Fruit fly (Drosophila melanogaster) whole organism, prepupa: ENCODE results near the gene Rab9Db.

Source experiments
- CG3919 ChIP-seq: fragments of 200-800 bp; sonication (Bioruptor generic); optimal IDR thresholded peaks from 3 replicates; lab custom pipeline; 2016; ENCODE audit warnings: missing biosample characterization, missing genetic modification characterization
- Eip78C ChIP-seq: fragments of 200-800 bp; sonication (Bioruptor generic); peaks from one replicate; lab custom pipeline; 2016; ENCODE audit warnings: missing biosample characterization, missing genetic modification characterization
- Gug ChIP-seq: fragments of 200-800 bp; sonication (Bioruptor generic); IDR thresholded peaks from 2 replicates; pipeline ENCODE4 v1.3.6; 2022; ENCODE audit warnings: missing biosample characterization, missing genetic modification characterization
- Lpt ChIP-seq: fragments of 200-800 bp; sonication (Bioruptor generic); optimal IDR thresholded peaks from 3 replicates; lab custom pipeline; 2016; ENCODE audit warnings: missing biosample characterization, missing genetic modification characterization
- Met ChIP-seq: fragments of 200-800 bp; sonication (Bioruptor generic); optimal IDR thresholded peaks from 3 replicates; lab custom pipeline; 2016; ENCODE audit warnings: missing biosample characterization, missing genetic modification characterization

DNA sequence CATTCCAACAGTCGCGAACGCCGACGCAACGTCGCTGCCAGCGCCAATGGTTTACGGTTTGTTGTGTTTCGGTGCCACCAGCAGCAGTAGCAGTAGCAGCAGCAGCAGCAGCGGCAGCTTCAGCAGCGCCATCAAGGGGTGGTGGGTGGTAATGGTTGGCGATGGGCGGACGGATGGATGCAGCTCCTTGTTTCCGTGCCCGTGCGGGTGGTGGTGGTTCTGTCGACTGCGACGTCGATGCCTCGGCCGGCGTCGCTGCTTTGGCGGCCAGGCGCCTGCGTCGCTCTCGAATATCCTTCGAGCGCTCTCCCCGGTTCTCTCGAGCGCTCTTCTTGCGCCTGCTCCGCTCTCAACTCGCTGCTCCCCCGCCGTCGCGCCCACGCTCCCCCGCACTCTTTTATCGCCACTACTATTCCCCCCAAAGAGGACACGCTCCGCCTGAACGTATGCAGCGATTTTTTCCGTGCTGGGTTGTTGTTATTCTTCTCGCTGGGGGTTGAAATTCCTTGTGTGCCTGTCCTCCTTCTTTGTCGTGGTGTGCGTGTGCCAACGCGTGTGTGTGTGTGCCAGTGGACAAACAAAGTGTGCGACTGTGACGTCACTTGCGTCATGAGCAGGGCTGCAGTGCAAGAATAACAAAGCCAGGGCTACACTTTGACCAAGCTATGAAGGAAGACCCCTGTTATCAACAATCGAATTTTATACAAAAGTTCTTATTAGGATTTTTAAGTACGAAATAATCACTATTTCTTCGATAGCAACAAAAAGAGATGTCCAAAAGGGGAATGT is 1.6 kb downstream of the Rab9Db start:
- TF ChIP-seq Lpt (GFP tag; lab: Kevin White, UChicago): no peak
- TF ChIP-seq Eip78C (GFP tag; lab: Kevin White, UChicago): peak; percentile 15
- TF ChIP-seq Met: no peak
- TF ChIP-seq CG3919: no peak
- TF ChIP-seq Gug (GFP tag; lab: Robert Waterston, UW): no peak
